Fruit fly (Drosophila melanogaster): ENCODE data around the gene CG42788.

The CG42788 gene

dm6 chr3R:15114465-15115228 is 17.1 kb downstream of the CG42788 start (continued):
- no peak for TF ChIP-seq Bteb2 (GFP tag; optimal IDR thresholded peaks at IDR 0.05)
- no peak for TF ChIP-seq prd (optimal IDR thresholded peaks at IDR 0.05)
- no peak; the same call in 2 of the 3 replicates for TF ChIP-seq prd (GFP tag; IDR thresholded peaks at IDR 0.05)
- no peak for TF ChIP-seq zen (tag; optimal IDR thresholded peaks at IDR 0.05)
- TF ChIP-seq sens (GFP tag): peak; percentile 84
- TF ChIP-seq CG8944 (GFP tag; optimal IDR thresholded peaks at IDR 0.05): no peak
- peak in 1 of 3 experiments; percentile 49 for TF ChIP-seq lola (GFP tag; optimal IDR thresholded peaks at IDR 0.05)
- no peak for TF ChIP-seq gcm2 (GFP tag; optimal IDR thresholded peaks at IDR 0.05)
- TF ChIP-seq pho (GFP tag; optimal IDR thresholded peaks at IDR 0.05): no peak
- no peak for TF ChIP-seq pzg (GFP tag; optimal IDR thresholded peaks at IDR 0.05)
- no peak for TF ChIP-seq CG11723 (GFP tag; optimal IDR thresholded peaks at IDR 0.05)
- TF ChIP-seq fd102C (GFP tag; optimal IDR thresholded peaks at IDR 0.05): no peak
- peak; percentile 76 for TF ChIP-seq CG11504 (tag; optimal IDR thresholded peaks at IDR 0.05)
- no peak for TF ChIP-seq danr (GFP tag; IDR thresholded peaks at IDR 0.05)
- peak; percentile 36 for TF ChIP-seq CG1529 (GFP tag; optimal IDR thresholded peaks at IDR 0.05)
- peak; percentile 35 for TF ChIP-seq CG13424 (tag; optimal IDR thresholded peaks at IDR 0.05)
- TF ChIP-seq crol (GFP tag; IDR thresholded peaks at IDR 0.05): peak; percentile 36; the same call in 1 of the 2 replicates
- peak; percentile 5 for TF ChIP-seq tap (tag; optimal IDR thresholded peaks at IDR 0.05)
- TF ChIP-seq Nf-YA (GFP tag; IDR thresholded peaks at IDR 0.05): 0 out of 2 replicates have a peak, but pooled peaks have one; percentile 21
- TF ChIP-seq pita (GFP tag; optimal IDR thresholded peaks at IDR 0.05): no peak
- TF ChIP-seq CG3407 (GFP tag; optimal IDR thresholded peaks at IDR 0.05): peak; percentile 6
- TF ChIP-seq Xrp1 (GFP tag; IDR thresholded peaks at IDR 0.05): peak; percentile 42
- TF ChIP-seq z (GFP tag; IDR thresholded peaks at IDR 0.05): no peak
- no peak for TF ChIP-seq NK7.1 (GFP tag; optimal IDR thresholded peaks at IDR 0.05)
- TF ChIP-seq CG10979 (tag; optimal IDR thresholded peaks at IDR 0.05): peak; percentile 70
- TF ChIP-seq grau (tag; optimal IDR thresholded peaks at IDR 0.05): peak; percentile 30
- TF ChIP-seq ci (GFP tag; IDR thresholded peaks at IDR 0.05): no peak
- TF ChIP-seq CG6813 (GFP tag; optimal IDR thresholded peaks at IDR 0.05): no peak
- no peak for TF ChIP-seq crc (GFP tag; optimal IDR thresholded peaks at IDR 0.05)
- TF ChIP-seq CG1233 (GFP tag; optimal IDR thresholded peaks at IDR 0.05): peak; percentile 55
- TF ChIP-seq CG1832 (GFP tag; optimal IDR thresholded peaks at IDR 0.05): no peak
- no peak for TF ChIP-seq dmrt11E (tag; optimal IDR thresholded peaks at IDR 0.05)
- peak; percentile 16 for TF ChIP-seq CG8359 (GFP tag; optimal IDR thresholded peaks at IDR 0.05; ENCODE audit: borderline replicate concordance)
- peak; percentile 41 for TF ChIP-seq CG30403 (GFP tag; optimal IDR thresholded peaks at IDR 0.05)
- TF ChIP-seq CG8281 (tag; optimal IDR thresholded peaks at IDR 0.05): no peak
- TF ChIP-seq caup (GFP tag; optimal IDR thresholded peaks at IDR 0.05; ENCODE audit: severe bottlenecking): no peak
- TF ChIP-seq al (GFP tag; IDR thresholded peaks at IDR 0.05): no peak
- TF ChIP-seq ind (GFP tag; optimal IDR thresholded peaks at IDR 0.05): peak; percentile 14
- peak; percentile 43 for TF ChIP-seq CG9727 (GFP tag; optimal IDR thresholded peaks at IDR 0.05)
- no peak for TF ChIP-seq CG30431 (GFP tag; optimal IDR thresholded peaks at IDR 0.05)
- peak; percentile 7 for TF ChIP-seq CG16815 (GFP tag; optimal IDR thresholded peaks at IDR 0.05)
- no peak for TF ChIP-seq run (tag; optimal IDR thresholded peaks at IDR 0.05)
- TF ChIP-seq ase (GFP tag; IDR thresholded peaks at IDR 0.05): no peak
- TF ChIP-seq CG10267 (tag; optimal IDR thresholded peaks at IDR 0.05): peak; percentile 44
- peak; percentile 67 for TF ChIP-seq gem (tag; optimal IDR thresholded peaks at IDR 0.05)
- peak; percentile 76; the same call in 2 of the 3 replicates for TF ChIP-seq CG17361 (GFP tag; IDR thresholded peaks at IDR 0.05)
- TF ChIP-seq CG8765 (GFP tag; IDR thresholded peaks at IDR 0.05): no peak
- TF ChIP-seq Usf (GFP tag; optimal IDR thresholded peaks at IDR 0.05): no peak
- TF ChIP-seq crp (GFP tag; optimal IDR thresholded peaks at IDR 0.05): no peak
